Fruit fly (Drosophila melanogaster) ovary, adult (tissue): ENCODE measurements around the gene CG18088.

Experiments used
- CG17801 ChIP-seq: fragments of 200-800 bp; optimal IDR thresholded peaks from 2 replicates; lab custom pipeline; 2019; ENCODE audit warnings: missing biosample characterization, mild to moderate bottlenecking, missing genetic modification characterization, moderate library complexity; ENCODE audit not compliant: partially characterized antibody

Gene CG18088

DNA sequence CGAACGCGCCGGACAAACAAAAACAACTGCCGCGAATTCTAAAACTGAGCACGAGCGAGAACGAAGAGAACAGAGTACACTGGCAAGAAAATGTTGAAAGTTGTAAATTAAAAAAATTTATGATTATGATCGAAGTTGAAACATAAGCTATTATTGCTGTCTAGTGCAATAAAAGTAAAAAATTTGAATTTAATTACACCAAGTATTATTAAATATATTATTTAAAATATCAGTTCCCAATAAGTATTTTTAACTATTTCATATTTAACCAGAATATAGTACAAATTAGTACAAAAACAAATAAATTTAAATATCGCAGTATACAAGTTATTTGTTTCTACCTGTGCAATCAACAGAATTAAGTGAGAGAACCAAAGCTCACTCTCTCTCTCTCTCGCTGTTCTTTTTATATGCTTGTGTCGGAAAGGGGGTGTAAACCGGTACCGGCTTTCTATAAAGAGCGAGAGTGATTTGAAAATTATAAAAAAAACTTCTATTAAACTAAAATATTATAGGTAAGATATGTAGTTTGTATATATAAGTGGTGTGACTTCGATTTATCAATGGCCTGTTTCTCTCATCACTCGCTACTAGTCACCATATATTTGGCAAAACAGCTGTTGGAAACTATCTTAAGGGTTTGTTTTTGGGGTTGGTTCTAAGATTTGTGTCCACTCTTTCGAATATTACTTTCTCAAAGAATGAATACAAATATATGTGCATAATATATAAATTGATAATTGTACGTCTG, 16.0 kb upstream of the CG18088 start, which contains the start of gene C1GalTA:
Gene C1GalTA, minus strand, starts transcription at position 33 of the 751 bp plus-strand sequence.
- TF ChIP-seq CG17801 (GFP tag; lab: Kevin White, UChicago), result peak; percentile 99

DNA sequence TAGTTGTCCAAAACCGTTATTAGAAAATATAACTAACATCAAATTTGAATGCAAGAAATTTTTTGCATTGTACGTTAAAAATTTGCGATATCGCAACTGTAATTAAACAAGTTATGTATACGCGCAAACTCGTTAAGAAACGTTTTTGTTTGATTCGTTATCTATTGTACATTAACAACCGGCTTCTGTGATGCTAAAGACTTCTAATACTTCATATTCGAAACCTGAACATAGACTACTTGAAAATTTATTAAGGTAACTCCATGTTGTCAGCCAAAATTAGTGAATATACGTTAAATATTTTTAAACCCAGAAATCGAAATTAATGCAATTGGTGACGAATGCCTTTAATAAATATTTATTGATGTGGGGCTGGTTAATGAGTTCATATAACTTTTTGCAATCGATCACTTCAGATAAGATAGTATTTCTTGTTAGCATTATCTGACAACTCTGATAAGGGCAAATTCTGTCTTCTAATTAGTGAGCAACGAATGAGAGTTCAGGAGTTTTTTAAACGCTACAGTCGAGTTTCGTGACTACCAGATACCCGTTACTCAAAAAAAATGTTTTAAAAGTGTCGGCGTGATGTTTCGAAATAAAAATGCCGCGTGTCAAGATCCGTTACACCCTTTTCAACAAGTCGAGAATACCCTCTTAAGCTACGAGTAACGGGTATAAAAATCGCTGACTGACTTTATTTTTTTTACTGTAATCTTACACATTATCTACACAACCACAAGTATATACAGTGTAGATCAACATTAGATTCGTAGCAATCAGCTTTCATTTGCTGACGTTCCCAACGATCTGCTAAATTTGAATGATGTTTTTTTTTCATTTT, 14.9 kb upstream of the CG18088 start:
- no peak for TF ChIP-seq CG17801 (GFP tag; lab: Kevin White, UChicago)

DNA sequence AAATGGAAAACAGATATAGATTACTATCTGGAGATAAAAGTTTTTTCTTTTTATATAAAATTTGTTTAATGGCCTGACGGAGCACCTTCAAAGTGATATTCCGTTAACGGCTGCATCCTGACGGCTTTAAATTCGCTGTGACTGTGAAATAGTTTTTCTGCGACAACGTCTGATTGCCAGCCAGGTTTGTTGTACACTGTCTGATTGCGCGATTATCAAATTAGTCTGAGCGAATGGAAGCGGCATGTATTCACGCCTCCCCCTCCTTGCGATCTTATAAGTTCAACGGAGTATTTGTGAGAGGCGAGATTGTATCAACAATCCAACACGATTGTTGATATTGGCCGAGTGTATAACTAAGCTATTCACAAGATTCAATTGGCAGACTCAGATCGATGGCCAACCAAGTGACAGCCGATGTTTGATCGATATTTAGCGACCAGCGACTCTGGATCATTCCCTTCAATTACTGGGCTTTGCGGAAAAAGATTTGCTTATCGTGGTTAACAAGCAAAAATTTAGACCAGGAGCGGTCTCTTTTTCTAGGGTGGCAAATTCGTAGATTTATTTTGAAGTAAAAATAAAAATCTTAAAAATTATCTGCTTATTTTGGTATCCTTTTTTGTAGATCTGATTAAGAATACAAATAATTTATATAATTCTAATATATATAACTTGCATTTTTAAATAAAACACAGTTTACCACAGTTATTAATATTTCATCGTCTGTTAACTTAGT, 11.6 kb upstream of the CG18088 start:
- TF ChIP-seq CG17801 (GFP tag; lab: Kevin White, UChicago), result no peak

DNA sequence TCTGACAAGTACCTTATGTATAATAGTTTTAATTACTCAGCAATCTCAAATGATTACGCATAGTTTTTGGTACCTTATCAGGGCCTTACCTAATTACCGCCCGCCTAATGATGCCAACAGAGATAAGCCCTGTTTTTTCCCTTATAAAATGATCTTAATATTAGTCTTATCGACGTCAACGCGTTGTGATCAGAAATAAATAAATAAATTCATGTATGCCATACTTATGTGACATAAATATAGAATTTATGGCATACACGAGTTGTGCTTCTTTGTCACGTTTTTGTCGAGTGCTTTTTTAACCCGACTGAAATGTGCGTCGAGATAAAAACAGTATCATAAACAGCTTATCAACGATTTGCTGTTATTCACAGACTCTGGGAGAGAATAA, 11.0 kb upstream of the CG18088 start:
- no peak for TF ChIP-seq CG17801 (GFP tag; lab: Kevin White, UChicago)

DNA sequence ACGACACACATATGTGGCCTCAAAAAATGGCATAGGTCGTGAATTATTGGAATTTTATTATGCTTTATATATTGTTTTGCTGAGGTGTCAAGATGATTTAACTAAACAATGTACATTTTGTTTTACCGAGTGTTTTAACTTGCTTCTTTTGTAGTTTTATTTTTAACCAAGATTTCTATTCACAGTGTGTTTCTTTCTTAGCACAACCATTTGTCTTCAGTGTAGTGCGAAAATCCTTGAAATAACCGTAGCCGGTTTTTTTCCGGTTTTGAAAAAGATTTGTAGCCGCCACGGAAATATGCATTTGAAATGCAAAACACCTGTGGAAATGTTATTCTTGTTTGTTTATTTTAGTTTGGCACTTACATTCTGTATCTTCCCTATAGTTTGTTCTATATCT, 10.2 kb upstream of the CG18088 start:
- no peak for TF ChIP-seq CG17801 (GFP tag; lab: Kevin White, UChicago)

DNA sequence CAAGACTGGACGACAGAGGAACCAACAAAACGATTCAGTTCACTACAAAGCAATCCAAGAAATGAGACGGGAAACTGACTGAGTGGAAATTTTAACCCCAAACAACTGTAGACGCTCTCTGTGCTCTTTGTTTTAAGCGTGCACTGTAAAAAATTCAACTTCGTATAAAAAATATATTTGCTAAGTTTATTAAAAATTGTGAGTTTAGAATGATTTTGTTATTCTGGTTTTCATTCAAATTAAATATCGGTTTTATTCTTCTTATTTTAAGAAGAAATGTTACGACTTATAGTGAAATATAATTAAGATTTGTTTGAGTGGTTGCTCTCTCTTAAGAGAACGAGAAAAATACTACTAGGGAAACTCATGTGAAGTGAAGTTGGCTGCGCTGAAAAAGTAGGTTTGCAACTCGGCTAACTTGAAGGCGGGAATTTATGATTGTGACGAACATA, 9.3 kb upstream of the CG18088 start:
- peak; percentile 84 for TF ChIP-seq CG17801 (GFP tag; lab: Kevin White, UChicago)

DNA sequence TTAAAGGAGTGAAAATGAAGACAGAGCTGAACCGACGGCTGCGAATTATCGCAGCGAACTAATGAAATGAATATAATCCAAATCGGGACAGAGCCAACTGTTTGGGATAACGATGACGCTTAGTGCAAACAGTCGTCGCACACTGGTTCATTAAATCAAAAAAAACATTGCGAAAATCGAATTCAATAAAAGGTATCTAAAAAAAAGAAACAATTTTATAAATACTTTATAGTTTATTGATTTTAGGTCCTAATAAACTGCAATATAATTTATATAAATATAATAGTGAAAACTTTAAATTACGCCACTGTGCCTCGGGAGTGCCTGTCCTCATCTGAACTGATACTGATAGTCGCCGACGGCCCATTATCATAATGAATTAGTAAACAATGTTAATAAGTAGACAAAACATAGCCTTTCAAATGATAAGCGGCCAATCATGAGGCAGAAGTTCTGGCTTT, 8.3 kb upstream of the CG18088 start, which contains the start of gene CG31886:
Gene CG31886, minus strand, starts transcription at position 51 of the 461 bp plus-strand sequence.
- TF ChIP-seq CG17801 (GFP tag; lab: Kevin White, UChicago), result no peak

DNA sequence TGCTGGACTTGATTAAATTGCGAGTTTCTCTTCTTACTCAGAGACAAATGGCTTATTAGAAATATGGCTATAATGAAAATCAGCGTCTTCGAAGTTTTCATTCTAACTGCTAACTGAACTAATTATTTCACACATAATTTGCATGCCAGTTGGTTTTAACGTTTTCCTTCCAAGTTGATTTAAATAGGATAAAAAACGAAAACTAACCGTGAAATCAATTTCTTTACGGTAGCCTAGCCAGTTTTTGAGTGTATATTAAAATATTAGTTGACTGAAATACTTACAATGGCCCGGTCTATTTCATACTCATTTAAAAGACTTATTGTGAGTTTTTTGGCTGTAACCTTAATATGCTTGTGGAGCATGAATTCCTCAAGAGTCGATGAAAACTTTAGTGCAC, 5.1 kb upstream of the CG18088 start, which contains the start of the genes CG9525 and CG32985:
Gene CG9525, minus strand, starts transcription at position 101 of the 400 bp plus-strand sequence.
Gene CG32985, plus strand, starts transcription at position 280 of the 400 bp plus-strand sequence.
- TF ChIP-seq CG17801 (GFP tag; lab: Kevin White, UChicago), result no peak

DNA sequence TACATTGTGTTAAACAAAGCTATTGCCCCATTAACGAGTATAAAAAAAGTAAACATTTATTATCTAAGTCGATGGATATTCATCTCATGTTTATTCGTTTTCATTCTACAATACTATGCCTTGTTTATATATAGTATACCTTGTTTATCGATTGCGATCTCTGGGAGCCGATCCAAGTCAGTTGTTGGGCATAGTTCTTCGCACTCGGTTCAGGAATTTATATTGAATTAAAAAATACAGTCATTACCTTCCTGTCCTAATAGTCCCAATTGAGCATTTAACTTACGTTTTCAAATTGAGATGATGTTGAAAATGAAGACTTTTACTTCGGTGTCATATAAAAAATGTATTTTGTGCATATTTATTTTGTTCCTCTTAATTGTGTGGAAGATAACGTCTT, 2.7 kb upstream of the CG18088 start, which contains the start of gene CG32984:
Gene CG32984, plus strand, starts transcription at position 301 of the 400 bp plus-strand sequence.
- no peak for TF ChIP-seq CG17801 (GFP tag; lab: Kevin White, UChicago)

DNA sequence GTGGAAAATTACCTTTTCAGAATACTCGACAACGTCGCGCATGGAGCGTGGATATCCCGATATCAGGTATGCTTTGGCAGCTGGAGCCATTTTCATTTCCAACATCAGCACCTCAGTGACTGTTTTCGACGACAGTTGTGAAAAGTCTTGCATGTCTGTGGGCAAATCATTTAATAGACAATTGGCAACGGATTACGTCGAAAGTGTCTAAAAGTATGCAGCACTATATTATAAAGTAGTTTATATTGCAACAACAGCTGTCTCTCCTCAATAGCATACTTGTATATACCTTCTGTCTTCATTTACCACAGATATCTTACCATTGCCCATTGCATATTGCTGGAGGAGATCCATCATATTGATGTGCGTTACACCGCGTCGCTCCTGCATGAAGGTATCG, 5.6 kb downstream of the CG18088 start:
- no peak for TF ChIP-seq CG17801 (GFP tag; lab: Kevin White, UChicago)

DNA sequence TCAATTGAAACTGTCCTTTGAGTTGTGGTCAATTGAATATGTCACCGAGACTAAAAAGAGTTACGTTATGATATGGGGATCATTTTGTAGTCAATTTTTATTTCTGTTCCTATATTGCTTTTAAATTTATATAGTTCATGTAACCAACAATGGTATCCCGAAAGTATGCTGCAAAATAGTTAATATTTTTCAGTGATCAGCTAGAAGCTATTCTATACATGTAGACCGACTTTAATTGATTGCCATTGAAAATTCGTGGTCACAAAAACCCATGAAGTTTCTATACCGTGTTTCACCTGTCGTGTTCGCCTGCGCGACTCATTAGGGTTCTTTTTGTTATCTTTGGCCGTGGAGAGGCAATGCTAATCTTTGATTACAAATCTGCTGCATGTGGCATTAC, 7.2 kb downstream of the CG18088 start:
- no peak for TF ChIP-seq CG17801 (GFP tag; lab: Kevin White, UChicago)

DNA sequence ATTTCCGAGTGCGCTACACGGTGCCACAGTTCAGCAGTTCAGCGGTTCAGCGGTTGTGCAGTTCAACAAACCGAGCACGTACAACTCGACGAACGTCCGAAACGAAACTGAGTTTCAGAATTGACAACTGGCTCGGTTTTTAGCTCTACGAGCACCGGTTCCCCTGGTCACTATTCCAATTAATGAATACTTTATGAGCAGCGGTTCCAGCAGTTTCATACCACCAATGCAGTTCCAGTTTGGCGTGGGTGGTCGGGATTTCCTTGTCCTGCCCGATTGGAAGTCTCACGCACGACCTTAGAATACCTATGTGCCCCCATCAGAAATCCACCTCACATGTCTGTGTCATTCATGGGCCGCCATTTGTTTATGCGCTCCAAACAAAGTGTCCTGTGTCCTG, 8.0 kb downstream of the CG18088 start, which contains the start of gene CG9541:
Gene CG9541, minus strand, starts transcription at position 101 of the 400 bp plus-strand sequence.
- TF ChIP-seq CG17801 (GFP tag; lab: Kevin White, UChicago), result no peak

DNA sequence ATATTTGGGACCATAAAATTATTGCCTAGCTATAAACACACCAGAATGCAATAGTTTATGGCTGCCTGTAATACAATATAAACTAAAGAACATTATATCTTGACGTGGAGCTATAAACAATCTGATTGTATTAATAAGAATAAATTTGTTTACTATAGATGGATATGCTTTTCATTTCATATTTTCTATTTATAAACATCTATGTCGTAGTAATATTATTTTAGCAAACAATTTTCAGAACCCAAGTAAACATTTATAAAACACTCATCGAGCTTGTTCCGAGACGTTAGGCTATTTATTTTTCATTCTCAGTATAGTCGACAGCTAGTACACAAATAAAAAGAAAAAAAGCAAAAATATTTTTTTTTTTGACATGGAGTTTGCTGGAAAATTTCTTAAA, 13.0 kb downstream of the CG18088 start, which contains the start of gene CG18662:
Gene CG18662, plus strand, starts transcription at position 301 of the 400 bp plus-strand sequence.
- no peak for TF ChIP-seq CG17801 (GFP tag; lab: Kevin White, UChicago)
